Worm (Caenorhabditis elegans) whole organism, L4/young adult: ENCODE measurements around the gene sri-48.
"Not testable (repeated sequence)": the region's sequence is repeated elsewhere in the genome, so short reads cannot be mapped to it uniquely, and the experiment has no call there.

Experiments used
- W03F9.2 ChIP-seq: fragments of 150-350 bp; optimal IDR thresholded peaks from 2 replicates; lab custom pipeline; 2014; ENCODE audit warnings: missing biosample characterization, missing genetic modification characterization
- dao-5 ChIP-seq: sonication (generic microtip); optimal IDR thresholded peaks from 2 replicates; lab custom pipeline; 2016; ENCODE audit warnings: missing genotype, missing genetic modification characterization, moderate library complexity, missing compliant biosample characterization
- him-1 ChIP-seq: sonication (generic microtip); optimal IDR thresholded peaks from 2 replicates; lab custom pipeline; 2016; ENCODE audit warnings: missing genotype, missing genetic modification reagents, missing genetic modification characterization, missing compliant biosample characterization

Gene sri-48

ce11 chrII:3225780-3226179, 24.6 kb upstream of the sri-48 start, which contains the start of gene ZC239.17:
Gene ZC239.17 (minus strand): TSS chrII:3225880.
- TF ChIP-seq W03F9.2 (tag; lab: Kevin White, UChicago): no peak
- TF ChIP-seq dao-5 (tag; lab: Kevin White, UChicago): no peak
- TF ChIP-seq him-1 (tag; lab: Kevin White, UChicago): no peak

- TF ChIP-seq him-1 (tag; lab: Kevin White, UChicago): no peak
- no peak for TF ChIP-seq dao-5 (tag; lab: Kevin White, UChicago)
- TF ChIP-seq W03F9.2 (tag; lab: Kevin White, UChicago): no peak
Measured at ce11 chrII:3225200-3225599, 24.1 kb upstream of the sri-48 start, which contains the start of gene ZC239.16. Gene ZC239.16 (minus strand): TSS chrII:3225319.

- TF ChIP-seq dao-5 (tag; lab: Kevin White, UChicago) (no peak), W03F9.2 (tag; lab: Kevin White, UChicago) (no peak), him-1 (tag; lab: Kevin White, UChicago) (no peak)
Measured at ce11 chrII:3224631-3225030, 23.5 kb upstream of the sri-48 start, which contains the start of gene ZC239.15. Gene ZC239.15 (minus strand): TSS chrII:3224731.

- TF ChIP-seq him-1 (tag; lab: Kevin White, UChicago) (no peak), dao-5 (tag; lab: Kevin White, UChicago) (no peak), W03F9.2 (tag; lab: Kevin White, UChicago) (no peak)
Measured at ce11 chrII:3222686-3223085, 21.5 kb upstream of the sri-48 start, which contains the start of gene ZC239.13. Gene ZC239.13 (minus strand): TSS chrII:3222839.

ce11 chrII:3221730-3222129, 20.6 kb upstream of the sri-48 start, which contains the start of gene ZC239.14:
Gene ZC239.14 (minus strand): TSS chrII:3222034.
- TF ChIP-seq dao-5 (tag; lab: Kevin White, UChicago): no peak
- no peak for TF ChIP-seq W03F9.2 (tag; lab: Kevin White, UChicago)
- no peak for TF ChIP-seq him-1 (tag; lab: Kevin White, UChicago)

ce11 chrII:3220723-3221122, 19.6 kb upstream of the sri-48 start, which contains the start of gene ZC239.22:
Gene ZC239.22 (minus strand): TSS chrII:3220823.
- TF ChIP-seq him-1 (tag; lab: Kevin White, UChicago) (no peak), dao-5 (tag; lab: Kevin White, UChicago) (no peak), W03F9.2 (tag; lab: Kevin White, UChicago) (no peak)

ce11 chrII:3215762-3216161, 14.6 kb upstream of the sri-48 start, which contains the start of gene ZC239.3:
Gene ZC239.3 (plus strand): TSS chrII:3216062.
- TF ChIP-seq W03F9.2, him-1, dao-5 (tag; lab: Kevin White, UChicago): not testable (repeated sequence)

- TF ChIP-seq dao-5 (tag; lab: Kevin White, UChicago) (no peak), W03F9.2 (tag; lab: Kevin White, UChicago) (no peak), him-1 (tag; lab: Kevin White, UChicago) (no peak)
Measured at ce11 chrII:3213898-3214297, 12.8 kb upstream of the sri-48 start, which contains the start of gene ZC239.4. Gene ZC239.4 (plus strand): TSS chrII:3214198.

ce11 chrII:3210365-3210764, 9.2 kb upstream of the sri-48 start, which contains the start of gene ZC239.5:
Gene ZC239.5 (plus strand): TSS chrII:3210665.
- TF ChIP-seq dao-5 (tag; lab: Kevin White, UChicago) (no peak), W03F9.2 (tag; lab: Kevin White, UChicago) (no peak), him-1 (tag; lab: Kevin White, UChicago) (no peak)

ce11 chrII:3209251-3209650, 8.1 kb upstream of the sri-48 start, which contains the start of gene ZC239.6:
Gene ZC239.6 (plus strand): TSS chrII:3209631.
- TF ChIP-seq him-1 (tag; lab: Kevin White, UChicago) (no peak), dao-5 (tag; lab: Kevin White, UChicago) (no peak), W03F9.2 (tag; lab: Kevin White, UChicago) (no peak)

- no peak for TF ChIP-seq W03F9.2 (tag; lab: Kevin White, UChicago)
- no peak for TF ChIP-seq dao-5 (tag; lab: Kevin White, UChicago)
- no peak for TF ChIP-seq him-1 (tag; lab: Kevin White, UChicago)
Measured at ce11 chrII:3208679-3209078, 7.5 kb upstream of the sri-48 start, which contains the start of gene sdz-35. Gene sdz-35 (minus strand): TSS chrII:3208779.

- TF ChIP-seq dao-5 (tag; lab: Kevin White, UChicago) (no peak), him-1 (tag; lab: Kevin White, UChicago) (no peak), W03F9.2 (tag; lab: Kevin White, UChicago) (no peak)
Measured at ce11 chrII:3206423-3206989, 5.4 kb upstream of the sri-48 start, which contains the start of the genes ZC239.20 and ZC239.21. Gene ZC239.20 (minus strand): TSS chrII:3206523. Gene ZC239.21 (plus strand): TSS chrII:3206939.

ce11 chrII:3203415-3203814, 2.3 kb upstream of the sri-48 start, which contains the start of gene sri-50:
Gene sri-50 (plus strand): TSS chrII:3203715.
- TF ChIP-seq him-1 (tag; lab: Kevin White, UChicago): no peak
- no peak for TF ChIP-seq dao-5 (tag; lab: Kevin White, UChicago)
- no peak for TF ChIP-seq W03F9.2 (tag; lab: Kevin White, UChicago)
